Worm (Caenorhabditis elegans) whole organism, L3 larva: ENCODE results near the gene rol-8.

Experiments used
- fkh-2 ChIP-seq: fragments of 150-350 bp; optimal IDR thresholded peaks from 2 replicates; lab custom pipeline; 2014; ENCODE audit warnings: missing biosample characterization, missing genetic modification reagents, missing genetic modification characterization
- lin-39 ChIP-seq: fragments of 150-350 bp; optimal IDR thresholded peaks from 2 replicates; lab custom pipeline; 2018; ENCODE audit warnings: missing biosample characterization, missing genetic modification reagents, missing genetic modification characterization
- nfya-1 ChIP-seq: sonication (generic microtip); optimal IDR thresholded peaks from 2 replicates; lab custom pipeline; 2017; ENCODE audit warnings: missing genetic modification characterization, mild to moderate bottlenecking, missing compliant biosample characterization, antibody characterized with exemption, moderate library complexity; ENCODE audit not compliant: insufficient read depth
- nhr-28 ChIP-seq: fragments of 150-350 bp; optimal IDR thresholded peaks from 2 replicates; lab custom pipeline; 2014; ENCODE audit warnings: missing biosample characterization, missing genetic modification characterization
- nhr-76 ChIP-seq: fragments of 150-350 bp; sonication (generic microtip); optimal IDR thresholded peaks from 5 replicates; lab custom pipeline; 2014; ENCODE audit warnings: missing biosample characterization, missing genetic modification characterization
- zag-1 ChIP-seq: fragments of 150-350 bp; optimal IDR thresholded peaks from 2 replicates; lab custom pipeline; 2014; ENCODE audit warnings: missing biosample characterization, missing genetic modification characterization

- no peak for TF ChIP-seq nfya-1 (tag; lab: Kevin White, UChicago)
- no peak for TF ChIP-seq lin-39
- no peak for TF ChIP-seq zag-1 (tag; lab: Kevin White, UChicago)
- TF ChIP-seq fkh-2 (tag; lab: Kevin White, UChicago) = no peak
- TF ChIP-seq nhr-28 (tag; lab: Kevin White, UChicago) = no peak
- TF ChIP-seq nhr-76 (tag; lab: Kevin White, UChicago) = no peak
Observed at ce11 chrII:7542952-7543351, 956 bp upstream of the rol-8 start.
